Worm (Caenorhabditis elegans) whole organism, early embryonic: ENCODE results near the gene F01D4.5.

Source experiments
- ama-1 ChIP-seq: fragments of 150-350 bp; optimal IDR thresholded peaks from 2 replicates; lab custom pipeline; 2014
- pes-1 ChIP-seq: fragments of 200-800 bp; sonication (Bioruptor generic); IDR thresholded peaks from 2 replicates; pipeline ENCODE4 v1.3.6; 2022; ENCODE audit warnings: missing genetic modification reagents, missing genetic modification characterization, missing compliant biosample characterization
- tbx-37 ChIP-seq: fragments of 200-800 bp; sonication (Bioruptor generic); conservative IDR thresholded peaks from 2 replicates; pipeline ENCODE4 v1.3.6; 2022; ENCODE audit warnings: missing genetic modification reagents, missing genetic modification characterization, missing compliant biosample characterization

- TF ChIP-seq tbx-37, result no peak
- TF ChIP-seq pes-1 (GFP tag; lab: Robert Waterston, UW), result no peak
- no peak for TF ChIP-seq ama-1 (lab: Kevin White, UChicago)
These were observed 44.6 kb downstream of the F01D4.5 start, which contains the start of gene F13B12.3 for ce11 chrIV:10438901-10439300.
